Fruit fly (Drosophila melanogaster) S2 (cell line): ENCODE measurements around the gene nSyb.

ENCODE experiments used
- CG8478 ChIP-seq: fragments of >200 bp; optimal IDR thresholded peaks from 2 replicates; lab custom pipeline; 2018
- CTCF ChIP-seq, 2 experiments: fragments of >200 bp; optimal IDR thresholded peaks; 2 replicates each; lab custom pipeline; 2018

dm6 chr3L:1668504-1668903 is 31.0 kb upstream of the nSyb start, which contains the start of gene RpL23A:
- TF ChIP-seq CTCF (optimal IDR thresholded peaks at IDR 0.05; lab: Kevin White, UChicago): peak; percentile 72 to 74
- TF ChIP-seq CG8478: no peak
